Worm (Caenorhabditis elegans) whole organism, L3 larva: ENCODE data around the gene abt-1.

ENCODE experiments used
- fkh-10 ChIP-seq: sonication (generic microtip); optimal IDR thresholded peaks from 2 replicates; lab custom pipeline; 2017; ENCODE audit warnings: missing biosample characterization, missing genetic modification reagents, missing genetic modification characterization
- nhr-28 ChIP-seq: fragments of 150-350 bp; optimal IDR thresholded peaks from 2 replicates; lab custom pipeline; 2014; ENCODE audit warnings: missing biosample characterization, missing genetic modification characterization
- ztf-11 ChIP-seq: fragments of 150-350 bp; optimal IDR thresholded peaks from 2 replicates; lab custom pipeline; 2014; ENCODE audit warnings: missing biosample characterization, missing genetic modification characterization

- TF ChIP-seq nhr-28 (tag; lab: Kevin White, UChicago) (no peak), ztf-11 (tag; lab: Kevin White, UChicago) (no peak), fkh-10 (GFP tag; lab: Kevin White, UChicago) (no peak)
These were observed 4.5 kb upstream of the abt-1 start, which contains the start of gene qns-1 for ce11 chrIV:10219208-10219607.
